Worm (Caenorhabditis elegans) whole organism, L4 larva: ENCODE measurements around the gene clp-2.

Source experiments
- lir-3 ChIP-seq: sonication (generic microtip); optimal IDR thresholded peaks from 2 replicates; lab custom pipeline; 2016; ENCODE audit warnings: mild to moderate bottlenecking, missing genetic modification characterization, missing compliant biosample characterization
- mdl-1 ChIP-seq, 2 experiments: fragments of 150-350 bp in 1 of 2; sonication (generic microtip) in 1 of 2; optimal IDR thresholded peaks; 2 replicates each; lab custom pipeline; 2014 to 2017; ENCODE audit warnings: missing biosample characterization in 2 of 2, missing genetic modification characterization in 2 of 2
- mep-1 ChIP-seq: fragments of 150-350 bp; sonication (generic microtip); optimal IDR thresholded peaks from 3 replicates; lab custom pipeline; 2014; ENCODE audit warnings: missing biosample characterization, missing genetic modification characterization

DNA sequence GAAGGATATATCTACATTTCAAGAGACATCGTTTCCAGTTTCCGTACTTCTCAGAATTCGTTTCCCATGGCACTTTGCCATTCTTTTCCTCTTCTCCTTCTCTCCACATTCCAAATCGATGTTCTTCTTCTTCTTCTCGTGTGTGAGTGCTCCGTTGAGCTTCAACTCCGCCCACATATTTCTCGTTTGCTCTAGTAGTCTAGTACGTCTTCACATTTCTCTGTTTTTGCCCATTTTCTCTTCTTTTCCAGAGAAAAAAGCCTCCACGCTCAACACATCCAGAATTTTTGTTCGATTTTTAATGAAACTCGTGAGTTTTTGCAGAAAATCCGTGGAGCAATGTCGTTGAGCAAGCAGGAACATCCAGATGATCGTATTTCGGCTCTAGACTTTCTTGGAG, 5.1 kb upstream of the clp-2 start, which contains the start of gene T04A8.18:
- TF ChIP-seq mep-1 (tag; lab: Kevin White, UChicago) (no peak), mdl-1 (tag; optimal IDR thresholded peaks at IDR 0.05; lab: Kevin White, UChicago) (no peak), lir-3 (tag; lab: Kevin White, UChicago) (no peak)
